Fruit fly (Drosophila melanogaster) S2 (cell line): ENCODE results near the gene CG46318.

Experiments used
- CG8478 ChIP-seq: fragments of >200 bp; optimal IDR thresholded peaks from 2 replicates; lab custom pipeline; 2018
- CTCF ChIP-seq, 2 experiments: fragments of >200 bp; optimal IDR thresholded peaks; 2 replicates each; lab custom pipeline; 2018

DNA sequence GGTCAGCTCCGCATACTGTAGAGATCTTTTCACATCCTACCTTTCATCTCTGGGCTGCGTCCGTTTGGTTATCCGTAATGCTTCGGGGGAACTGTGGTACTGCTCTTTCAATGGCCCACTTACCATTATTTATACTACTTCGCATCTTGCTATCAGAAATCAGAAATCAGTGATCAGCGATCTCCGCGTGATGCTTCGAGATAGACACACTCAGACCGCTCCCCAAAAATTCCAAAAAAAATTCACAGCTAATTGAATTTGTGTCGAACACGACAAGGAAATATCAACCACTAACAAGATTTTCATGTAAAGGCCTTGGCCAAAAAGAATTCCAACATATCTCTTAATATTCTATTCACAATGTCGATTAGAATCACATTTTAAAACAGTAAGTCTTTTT, 48.0 kb downstream of the CG46318 start, which contains the start of gene CG7715:
- TF ChIP-seq CG8478: no peak
- no peak for TF ChIP-seq CTCF (optimal IDR thresholded peaks at IDR 0.05; lab: Kevin White, UChicago)
